Worm (Caenorhabditis elegans): ENCODE results near the gene ZC204.12.

DNA sequence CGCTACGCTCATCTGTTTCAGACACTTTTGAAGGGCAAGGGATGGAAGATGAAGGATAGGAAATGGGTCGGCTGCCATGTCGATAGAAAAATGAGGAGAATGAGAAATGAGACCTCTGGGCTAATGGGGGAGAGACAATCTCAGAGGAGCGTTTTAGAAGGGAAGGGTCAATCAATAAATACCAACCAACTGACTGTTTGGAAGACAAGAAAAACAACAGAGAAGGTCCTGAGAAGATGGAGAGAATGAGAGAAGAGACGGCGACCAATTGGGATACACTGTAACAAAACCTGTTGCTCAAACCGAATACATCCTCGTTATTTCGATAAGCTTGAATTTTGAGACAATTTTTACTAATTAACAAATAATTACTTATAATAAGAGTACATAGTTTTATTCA, 3.7 kb downstream of the ZC204.12 start, which contains the start of gene fbxb-15:
- TF ChIP-seq snpc-4 (tag; optimal IDR thresholded peaks at IDR 0.05) (no peak), fkh-10 (GFP tag; optimal IDR thresholded peaks at IDR 0.05) (no peak), C16A3.4 (tag; optimal IDR thresholded peaks at IDR 0.05) (no peak), pag-3 (tag; optimal IDR thresholded peaks at IDR 0.05; ENCODE audit: borderline replicate concordance, insufficient read depth) (no peak), Y116A8C.19 (tag; optimal IDR thresholded peaks at IDR 0.05; ENCODE audit: borderline replicate concordance) (no peak), aly-2 (tag; optimal IDR thresholded peaks at IDR 0.05) (no peak), zag-1 (tag; optimal IDR thresholded peaks at IDR 0.05) (no peak), nhr-12 (tag; optimal IDR thresholded peaks at IDR 0.05) (no peak), lir-3 (tag; optimal IDR thresholded peaks at IDR 0.05; ENCODE audit: poor library complexity) (no peak)

Measured in whole organism, L1 larva.